Fruit fly (Drosophila melanogaster) whole organism: ENCODE data around the gene D2hgdh.

Experiments used
- CG8478 ChIP-seq: fragments of >200 bp; optimal IDR thresholded peaks from 2 replicates; lab custom pipeline; 2018; ENCODE audit warnings: inconsistent platforms
- Dll ChIP-seq: fragments of >200 bp; optimal IDR thresholded peaks from 2 replicates; lab custom pipeline; 2017
- EcR ChIP-seq, 2 experiments: fragments of >200 bp; optimal IDR thresholded peaks; 2 replicates each; lab custom pipeline; 2017; ENCODE audit warnings: missing biosample characterization in 2 of 2, missing genetic modification characterization in 2 of 2, missing genetic modification reagents in 2 of 2
- pan ChIP-seq: fragments of >200 bp; optimal IDR thresholded peaks from 2 replicates; lab custom pipeline; 2017
- psq ChIP-seq: fragments of >200 bp; optimal IDR thresholded peaks from 2 replicates; lab custom pipeline; 2017
- usp ChIP-seq: fragments of >200 bp; optimal IDR thresholded peaks from 2 replicates; lab custom pipeline; 2017; ENCODE audit warnings: missing biosample characterization, missing genetic modification characterization, mixed read lengths

The D2hgdh gene

DNA sequence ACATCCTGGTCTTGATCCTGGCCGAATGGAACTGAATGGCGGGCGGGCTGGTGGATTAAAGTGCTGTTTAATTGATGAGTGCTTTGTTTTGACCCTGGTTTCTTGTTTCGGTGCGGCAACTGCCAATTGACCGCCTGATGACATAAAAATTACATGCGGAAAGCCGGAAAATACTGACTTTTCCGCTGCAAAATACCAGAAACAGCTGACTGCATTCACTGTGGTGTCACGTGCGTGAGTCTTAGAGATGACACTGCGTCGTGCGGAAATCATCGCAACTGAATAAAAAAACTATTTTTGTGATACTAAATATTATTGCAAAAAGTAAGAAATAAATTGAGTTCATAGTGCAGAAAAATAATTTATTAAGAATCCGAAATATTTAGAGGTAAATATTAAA lies 8.2 kb downstream of the D2hgdh start, which contains the start of gene bcn92:
bcn92 (minus strand) TSS at position 170 of the 400 bp plus-strand sequence.
- TF ChIP-seq Dll (no peak), psq (lab: Kevin White, UChicago) (no peak), CG8478 (lab: Kevin White, UChicago) (no peak), EcR (GFP tag; optimal IDR thresholded peaks at IDR 0.05; lab: Kevin White, UChicago) (no peak), usp (GFP tag; lab: Kevin White, UChicago) (no peak), pan (no peak)

DNA sequence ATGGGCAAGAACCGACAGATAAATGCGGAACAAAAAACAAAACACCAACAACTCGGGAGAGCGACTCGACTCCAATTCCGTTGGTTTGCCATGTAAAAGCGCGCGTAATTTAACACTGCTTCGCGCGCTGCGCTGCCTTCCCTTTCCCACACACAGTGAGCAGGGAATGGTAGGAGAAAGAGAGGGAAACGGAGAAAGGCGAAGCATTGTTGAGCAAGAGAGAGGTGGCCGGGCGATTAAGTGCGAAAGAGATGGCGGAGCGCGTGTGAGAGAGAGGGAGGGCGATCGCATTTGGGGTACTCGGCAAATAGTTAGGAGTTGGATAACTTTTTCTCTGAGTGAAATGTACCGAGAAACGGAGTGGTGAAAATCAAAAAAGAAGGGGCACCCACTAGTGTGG lies 14.6 kb downstream of the D2hgdh start:
- peak; percentile 66 for TF ChIP-seq CG8478 (lab: Kevin White, UChicago)
- TF ChIP-seq Dll, result peak; percentile 74
- TF ChIP-seq pan, result no peak
- no peak for TF ChIP-seq EcR (GFP tag; optimal IDR thresholded peaks at IDR 0.05; lab: Kevin White, UChicago)
- TF ChIP-seq psq (lab: Kevin White, UChicago), result no peak
- TF ChIP-seq usp (GFP tag; lab: Kevin White, UChicago), result no peak

DNA sequence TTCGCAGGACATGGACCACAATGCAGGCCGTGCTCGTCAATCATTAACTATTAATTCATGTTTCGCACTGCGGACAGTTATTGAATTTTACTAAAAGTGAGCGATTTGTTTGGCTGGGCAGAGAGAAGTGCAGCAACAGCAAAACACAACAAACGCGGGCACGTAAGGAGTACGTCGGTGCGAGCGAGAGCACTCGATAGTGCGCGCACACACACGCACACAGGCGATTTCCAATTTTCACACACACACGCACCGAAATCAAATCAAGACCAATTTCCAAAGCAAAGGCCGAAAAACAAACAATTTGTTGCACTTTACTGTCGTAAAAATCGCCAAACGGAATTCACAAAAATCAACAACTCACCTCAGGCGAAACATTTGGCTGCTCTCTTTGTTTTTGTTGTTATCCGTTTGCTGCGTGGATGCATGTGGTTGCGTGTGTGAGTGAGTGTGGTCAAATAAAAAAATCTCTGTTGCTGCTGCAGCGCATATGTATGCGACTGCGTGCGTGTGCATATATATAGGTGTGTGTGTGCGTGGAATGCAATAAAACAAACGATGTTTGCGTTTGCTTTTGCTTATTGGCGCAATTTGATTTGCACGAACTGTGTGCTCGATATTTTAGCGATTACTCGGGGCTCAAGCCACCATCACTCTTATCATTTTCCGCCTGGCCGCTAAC lies 16.8 kb downstream of the D2hgdh start:
- no peak for TF ChIP-seq EcR (GFP tag; optimal IDR thresholded peaks at IDR 0.05; lab: Kevin White, UChicago)
- TF ChIP-seq Dll, result peak; percentile 25
- TF ChIP-seq CG8478 (lab: Kevin White, UChicago), result peak; percentile 95
- no peak for TF ChIP-seq psq (lab: Kevin White, UChicago)
- TF ChIP-seq pan, result no peak

DNA sequence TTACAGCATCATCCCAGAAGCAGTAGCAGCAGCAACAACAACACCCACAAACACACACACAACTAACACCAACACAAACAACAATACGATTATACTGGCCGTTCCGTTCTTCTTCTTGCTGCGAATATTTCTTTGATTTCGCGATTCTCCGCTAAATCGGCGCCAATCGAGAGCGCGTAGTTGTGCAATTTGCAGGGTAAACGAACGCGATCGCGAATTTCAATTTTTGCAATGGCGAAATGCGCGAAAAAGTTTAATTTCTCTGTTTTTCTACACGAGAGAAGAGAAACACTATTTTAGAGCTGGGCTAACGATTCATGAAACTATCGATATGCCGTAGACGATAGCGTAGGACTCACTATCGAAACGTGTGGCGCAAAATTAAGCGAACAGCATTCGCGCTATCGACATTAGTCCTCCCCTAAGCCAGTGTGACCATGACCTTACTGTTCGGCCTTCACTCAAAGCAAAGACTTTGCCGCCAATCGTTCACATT lies 17.4 kb downstream of the D2hgdh start, which contains the start of gene wapl:
wapl (minus strand) TSS at position 316 of the 496 bp plus-strand sequence.
- TF ChIP-seq EcR (GFP tag; optimal IDR thresholded peaks at IDR 0.05; lab: Kevin White, UChicago) (no peak), pan (no peak), usp (GFP tag; lab: Kevin White, UChicago) (no peak), psq (lab: Kevin White, UChicago) (no peak), CG8478 (lab: Kevin White, UChicago) (no peak), Dll (no peak)

DNA sequence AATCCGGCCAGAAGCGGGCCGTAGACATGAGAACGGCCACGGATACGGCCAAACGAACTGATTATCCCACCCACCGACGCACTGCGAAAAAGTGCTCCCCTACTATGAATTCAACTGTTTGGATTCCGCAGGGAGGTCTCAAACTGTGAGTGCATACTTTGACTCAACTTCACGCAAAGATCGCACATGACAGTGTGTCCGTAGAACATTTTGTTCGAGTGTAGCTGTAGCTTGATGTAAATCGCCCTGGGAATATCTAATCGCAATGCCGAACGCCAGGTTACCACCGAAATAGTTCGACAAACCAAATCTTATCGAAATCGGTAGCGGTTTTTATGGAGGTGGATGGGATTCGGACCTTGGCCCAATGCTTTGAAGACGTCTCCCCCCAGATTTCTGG lies 19.7 kb downstream of the D2hgdh start:
- TF ChIP-seq EcR (GFP tag; optimal IDR thresholded peaks at IDR 0.05; lab: Kevin White, UChicago), result no peak
- no peak for TF ChIP-seq CG8478 (lab: Kevin White, UChicago)
- TF ChIP-seq pan, result no peak
- no peak for TF ChIP-seq usp (GFP tag; lab: Kevin White, UChicago)
- no peak for TF ChIP-seq psq (lab: Kevin White, UChicago)
- no peak for TF ChIP-seq Dll

DNA sequence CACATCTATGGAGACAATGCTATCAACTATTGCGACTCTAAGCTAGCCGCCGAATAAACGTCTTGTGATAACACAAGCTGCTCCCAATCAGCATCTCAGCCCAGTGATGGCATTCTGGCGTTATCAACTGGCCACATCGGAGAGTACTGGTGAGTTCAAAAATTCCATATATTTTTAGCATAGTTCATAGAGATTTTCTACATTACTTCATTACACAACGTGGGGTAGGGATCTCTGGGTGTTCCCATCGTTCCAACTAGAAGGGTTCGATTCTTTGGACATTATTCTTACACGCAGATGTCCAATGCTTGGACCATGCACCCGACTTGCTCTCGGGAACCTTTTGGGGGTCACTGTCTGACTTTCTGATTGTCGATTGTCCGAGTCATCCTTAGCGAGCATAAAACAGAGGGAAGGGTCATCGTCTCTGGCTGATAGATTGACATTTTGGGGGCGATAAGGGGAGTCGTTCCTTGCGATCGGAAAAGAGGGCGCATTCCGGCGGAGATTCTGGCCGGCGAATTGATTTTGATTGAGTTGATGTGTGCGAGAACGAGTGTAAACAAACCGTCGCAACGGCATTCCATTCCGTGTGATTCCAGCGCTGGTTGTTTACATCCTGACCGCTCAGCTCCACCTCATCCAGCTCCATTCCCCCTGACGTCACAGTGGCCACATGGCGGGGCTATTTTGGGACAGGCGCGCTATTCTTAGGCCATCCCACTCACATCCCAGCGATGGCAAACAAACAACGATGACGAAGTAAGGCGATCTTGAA lies 21.0 kb downstream of the D2hgdh start, which contains the start of the genes Cyp4d1 and CG3630:
Cyp4d1 (minus strand) TSS at position 51 of the 778 bp plus-strand sequence.
CG3630 (plus strand) TSS at position 67 of the 778 bp plus-strand sequence.
- TF ChIP-seq CG8478 (lab: Kevin White, UChicago), result no peak
- no peak for TF ChIP-seq EcR (GFP tag; optimal IDR thresholded peaks at IDR 0.05; lab: Kevin White, UChicago)
- TF ChIP-seq pan, result no peak
- no peak for TF ChIP-seq Dll
- TF ChIP-seq psq (lab: Kevin White, UChicago), result no peak
- TF ChIP-seq usp (GFP tag; lab: Kevin White, UChicago), result no peak

DNA sequence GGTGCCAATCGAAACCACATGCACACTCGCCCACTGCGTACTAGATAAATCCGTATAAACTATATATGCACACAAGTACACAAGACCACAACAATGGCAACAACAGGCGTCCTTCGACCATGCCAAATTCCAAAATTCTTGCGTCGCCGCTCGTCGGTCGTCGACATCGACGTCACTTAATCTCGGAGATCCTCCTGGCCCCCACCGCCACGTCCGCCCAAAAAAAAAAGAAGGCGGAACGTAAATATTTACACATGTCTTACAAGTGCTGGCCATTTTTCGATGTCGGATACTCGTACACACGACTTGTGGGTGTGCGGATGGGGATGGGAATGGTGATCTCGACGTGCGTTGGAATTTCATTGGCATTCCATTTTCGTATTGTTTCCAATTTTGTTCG lies 22.1 kb downstream of the D2hgdh start:
- TF ChIP-seq Dll (no peak), psq (lab: Kevin White, UChicago) (no peak), pan (no peak), usp (GFP tag; lab: Kevin White, UChicago) (no peak), EcR (GFP tag; optimal IDR thresholded peaks at IDR 0.05; lab: Kevin White, UChicago) (no peak), CG8478 (lab: Kevin White, UChicago) (no peak)

DNA sequence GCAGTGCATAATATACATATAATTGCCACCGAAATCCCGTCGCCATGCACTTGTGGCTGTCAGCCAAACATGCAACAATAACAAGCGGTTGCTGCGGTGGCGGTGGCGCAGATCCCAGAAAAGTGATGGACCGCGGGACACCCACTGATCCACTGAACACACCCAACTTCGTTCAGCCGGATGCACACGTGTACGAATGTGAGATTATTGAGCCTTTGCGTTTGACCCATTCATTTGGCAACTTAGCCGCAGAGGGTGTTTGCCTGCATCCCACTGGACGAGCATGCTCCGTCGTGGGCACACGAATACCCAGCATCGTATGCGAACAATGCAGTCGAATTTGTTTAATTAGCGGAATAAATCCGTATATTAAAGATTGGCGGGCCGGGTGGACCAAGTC lies 24.1 kb downstream of the D2hgdh start:
- TF ChIP-seq Dll (no peak), pan (no peak), usp (GFP tag; lab: Kevin White, UChicago) (no peak), psq (lab: Kevin White, UChicago) (no peak), EcR (GFP tag; optimal IDR thresholded peaks at IDR 0.05; lab: Kevin White, UChicago) (no peak), CG8478 (lab: Kevin White, UChicago) (no peak)

DNA sequence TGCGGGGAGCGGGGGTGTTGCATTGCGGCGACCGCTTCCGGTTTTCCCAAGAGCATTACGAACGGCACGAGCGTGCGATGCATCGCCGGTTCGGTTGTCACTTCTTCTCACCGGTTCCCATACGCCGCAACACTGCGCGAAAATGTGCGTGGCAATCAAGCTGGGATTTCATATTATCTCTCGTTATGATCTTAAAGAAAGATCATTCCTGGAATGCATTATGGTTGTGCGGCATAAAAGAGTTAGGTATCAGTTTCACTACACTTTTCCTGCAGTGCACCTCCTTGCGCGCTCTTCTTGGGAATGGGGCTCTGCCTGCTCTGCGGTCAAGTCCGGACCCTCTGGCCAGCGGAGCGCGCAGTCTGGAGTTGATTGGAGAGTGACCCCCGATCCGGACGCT lies 24.8 kb downstream of the D2hgdh start:
- TF ChIP-seq pan (no peak), psq (lab: Kevin White, UChicago) (no peak), Dll (no peak), CG8478 (lab: Kevin White, UChicago) (no peak), EcR (GFP tag; optimal IDR thresholded peaks at IDR 0.05; lab: Kevin White, UChicago) (no peak), usp (GFP tag; lab: Kevin White, UChicago) (no peak)

DNA sequence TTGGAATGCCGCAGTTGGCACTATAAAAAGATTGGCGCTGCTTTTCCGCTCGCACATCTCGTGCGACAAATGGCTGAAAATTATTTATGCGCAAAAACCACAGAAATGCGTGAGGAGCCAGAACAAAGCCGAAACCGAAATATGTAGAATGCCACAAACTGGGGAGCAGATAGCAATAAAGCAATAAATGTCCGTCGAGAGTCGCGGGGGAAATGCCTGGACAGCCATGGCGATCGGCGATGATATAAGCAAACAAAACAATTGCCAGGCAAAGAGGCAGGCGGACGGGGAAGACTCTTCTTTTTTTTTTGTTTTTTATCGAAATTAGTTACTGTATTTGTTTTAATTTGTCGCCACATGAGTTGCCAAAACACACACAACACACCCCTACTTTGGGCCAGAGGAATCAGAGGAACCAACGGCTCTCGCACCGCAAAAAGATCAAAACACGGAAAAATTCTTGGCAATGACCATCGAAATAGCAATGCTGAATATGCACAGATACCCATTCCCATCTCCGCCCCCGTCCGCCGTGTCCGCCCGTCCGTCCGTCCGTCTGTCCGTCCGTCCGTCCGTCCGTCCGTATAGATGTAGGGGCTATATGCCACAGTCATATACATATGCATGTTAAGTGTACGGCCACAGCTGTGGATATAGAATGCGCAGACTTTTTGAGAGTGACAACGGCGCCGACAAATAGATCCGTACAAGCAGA lies 27.4 kb downstream of the D2hgdh start:
- no peak for TF ChIP-seq EcR (GFP tag; optimal IDR thresholded peaks at IDR 0.05; lab: Kevin White, UChicago)
- no peak for TF ChIP-seq psq (lab: Kevin White, UChicago)
- TF ChIP-seq CG8478 (lab: Kevin White, UChicago), result no peak
- no peak for TF ChIP-seq usp (GFP tag; lab: Kevin White, UChicago)
- no peak for TF ChIP-seq Dll
- no peak for TF ChIP-seq pan

DNA sequence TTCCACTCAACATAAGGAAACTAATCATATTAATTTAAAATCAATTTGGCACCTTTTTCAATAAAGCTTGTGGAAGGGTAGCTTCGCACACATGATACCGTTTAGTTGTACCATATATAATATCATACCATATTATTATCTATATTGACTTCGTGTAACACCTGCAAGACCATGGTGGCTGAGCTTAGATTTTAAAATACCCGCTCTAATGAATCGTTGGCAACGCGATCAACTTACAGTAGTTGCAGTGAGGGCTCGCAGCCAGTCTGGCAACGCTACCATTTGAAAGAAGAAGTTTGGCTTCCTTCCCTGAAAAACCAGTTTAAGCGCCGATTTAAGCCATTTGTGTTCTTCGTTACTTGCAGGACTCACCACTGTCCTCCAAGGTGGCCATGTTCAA lies 29.1 kb downstream of the D2hgdh start:
- TF ChIP-seq usp (GFP tag; lab: Kevin White, UChicago) (no peak), EcR (GFP tag; optimal IDR thresholded peaks at IDR 0.05; lab: Kevin White, UChicago) (no peak), pan (no peak), CG8478 (lab: Kevin White, UChicago) (no peak), psq (lab: Kevin White, UChicago) (no peak), Dll (no peak)
